Worm (Caenorhabditis elegans) whole organism, L4/young adult: ENCODE measurements around the gene noca-1.

Source experiments
- W03F9.2 ChIP-seq: fragments of 150-350 bp; optimal IDR thresholded peaks from 2 replicates; lab custom pipeline; 2014; ENCODE audit warnings: missing biosample characterization, missing genetic modification characterization
- dao-5 ChIP-seq: sonication (generic microtip); optimal IDR thresholded peaks from 2 replicates; lab custom pipeline; 2016; ENCODE audit warnings: missing genotype, missing genetic modification characterization, moderate library complexity, missing compliant biosample characterization
- him-1 ChIP-seq: sonication (generic microtip); optimal IDR thresholded peaks from 2 replicates; lab custom pipeline; 2016; ENCODE audit warnings: missing genotype, missing genetic modification reagents, missing genetic modification characterization, missing compliant biosample characterization

ce11 chrV:13114552-13115237 is 38.0 kb upstream of the noca-1 start:
- TF ChIP-seq him-1 (tag; lab: Kevin White, UChicago) (no peak), W03F9.2 (tag; lab: Kevin White, UChicago) (no peak), dao-5 (tag; lab: Kevin White, UChicago) (no peak)
